Fruit fly (Drosophila melanogaster) S2 (cell line): ENCODE data around the gene CG6878.

Experiments
- CG8478 ChIP-seq: fragments of >200 bp; optimal IDR thresholded peaks from 2 replicates; lab custom pipeline; 2018
- CTCF ChIP-seq, 2 experiments: fragments of >200 bp; optimal IDR thresholded peaks; 2 replicates each; lab custom pipeline; 2018

dm6 chr3L:15137790-15138189 lies 23.8 kb upstream of the CG6878 start:
- no peak for TF ChIP-seq CG8478 (lab: Kevin White, UChicago)
- no peak for TF ChIP-seq CTCF (optimal IDR thresholded peaks at IDR 0.05; lab: Kevin White, UChicago)
